Worm (Caenorhabditis elegans) whole organism, mixed stage, embryonic: Measurements from ENCODE around the gene Y22D7AL.15.

Source experiments
- M03D4.4 ChIP-seq: sonication (generic microtip); optimal IDR thresholded peaks from 2 replicates; lab custom pipeline; 2017; ENCODE audit warnings: mild to moderate bottlenecking, missing genetic modification characterization, missing compliant biosample characterization
- bed-3 ChIP-seq: fragments of 200-800 bp; sonication (Bioruptor generic); optimal IDR thresholded peaks from 3 replicates; lab custom pipeline; 2018; ENCODE audit warnings: mild to moderate bottlenecking, missing genetic modification characterization, moderate library complexity, missing compliant biosample characterization
- blmp-1 ChIP-seq: fragments of 150-350 bp; optimal IDR thresholded peaks from 2 replicates; lab custom pipeline; 2014; ENCODE audit warnings: missing biosample characterization, missing genetic modification characterization
- ceh-39 ChIP-seq: fragments of 150-350 bp; optimal IDR thresholded peaks from 2 replicates; lab custom pipeline; 2014; ENCODE audit warnings: missing biosample characterization, missing genetic modification characterization
- ceh-43 ChIP-seq: fragments of 200-800 bp; sonication (Bioruptor generic); optimal IDR thresholded peaks from 2 replicates; lab custom pipeline; 2018; ENCODE audit warnings: mild to moderate bottlenecking, missing genetic modification characterization, moderate library complexity, missing compliant biosample characterization
- ceh-83 ChIP-seq: fragments of 200-800 bp; sonication (Bioruptor generic); optimal IDR thresholded peaks from 2 replicates; lab custom pipeline; 2018; ENCODE audit warnings: mild to moderate bottlenecking, missing genetic modification characterization, missing compliant biosample characterization
- ces-1 ChIP-seq: fragments of 150-350 bp; optimal IDR thresholded peaks from 2 replicates; lab custom pipeline; 2014; ENCODE audit warnings: missing biosample characterization, missing genetic modification reagents, missing genetic modification characterization
- cnd-1 ChIP-seq: fragments of 200-800 bp; sonication (Bioruptor generic); optimal IDR thresholded peaks from 2 replicates; lab custom pipeline; 2018; ENCODE audit warnings: mild to moderate bottlenecking, missing genetic modification characterization, missing compliant biosample characterization
- drap-1 ChIP-seq: fragments of 200-800 bp; sonication (Bioruptor generic); optimal IDR thresholded peaks from 3 replicates; lab custom pipeline; 2018; ENCODE audit warnings: mild to moderate bottlenecking, missing genetic modification characterization, missing compliant biosample characterization
- elt-1 ChIP-seq: sonication (generic microtip); optimal IDR thresholded peaks from 2 replicates; lab custom pipeline; 2017; ENCODE audit warnings: missing genetic modification characterization, mild to moderate bottlenecking, missing compliant biosample characterization, antibody characterized with exemption, moderate library complexity, borderline replicate concordance; ENCODE audit not compliant: insufficient read depth
- elt-3 ChIP-seq: fragments of 150-350 bp; optimal IDR thresholded peaks from 2 replicates; lab custom pipeline; 2014; ENCODE audit warnings: missing biosample characterization, missing genetic modification characterization
- flh-1 ChIP-seq: fragments of 200-800 bp; sonication (Bioruptor generic); optimal IDR thresholded peaks from 2 replicates; lab custom pipeline; 2018; ENCODE audit warnings: mild to moderate bottlenecking, missing genetic modification characterization, moderate library complexity, missing compliant biosample characterization
- ham-2 ChIP-seq: fragments of 200-800 bp; sonication (Bioruptor generic); optimal IDR thresholded peaks from 2 replicates; lab custom pipeline; 2018; ENCODE audit warnings: mild to moderate bottlenecking, missing genetic modification characterization, missing compliant biosample characterization
- hlh-1 ChIP-seq: fragments of 150-350 bp; optimal IDR thresholded peaks from 2 replicates; lab custom pipeline; 2014; ENCODE audit warnings: missing biosample characterization, missing genetic modification reagents, missing genetic modification characterization
- lin-13 ChIP-seq: fragments of 150-350 bp; optimal IDR thresholded peaks from 2 replicates; lab custom pipeline; 2014; ENCODE audit warnings: missing biosample characterization, missing genetic modification characterization
- lsy-2 ChIP-seq: fragments of 150-350 bp; optimal IDR thresholded peaks from 2 replicates; lab custom pipeline; 2014; ENCODE audit warnings: missing biosample characterization, missing genetic modification characterization
- mab-5 ChIP-seq: fragments of 150-350 bp; optimal IDR thresholded peaks from 2 replicates; lab custom pipeline; 2014; ENCODE audit warnings: missing biosample characterization, missing genetic modification characterization
- mep-1 ChIP-seq: fragments of 150-350 bp; optimal IDR thresholded peaks from 2 replicates; lab custom pipeline; 2017; ENCODE audit warnings: missing biosample characterization, missing genetic modification reagents, missing genetic modification characterization, inconsistent platforms
- mls-2 ChIP-seq: sonication (generic microtip); optimal IDR thresholded peaks from 2 replicates; lab custom pipeline; 2016; ENCODE audit warnings: mild to moderate bottlenecking, missing genetic modification characterization, moderate library complexity, missing compliant biosample characterization
- nhr-12 ChIP-seq: fragments of 150-350 bp; optimal IDR thresholded peaks from 2 replicates; lab custom pipeline; 2014; ENCODE audit warnings: missing biosample characterization, missing genetic modification characterization
- nhr-2 ChIP-seq: fragments of 150-350 bp; optimal IDR thresholded peaks from 2 replicates; lab custom pipeline; 2014; ENCODE audit warnings: missing biosample characterization, missing genetic modification characterization
- nhr-237 ChIP-seq: fragments of 150-350 bp; optimal IDR thresholded peaks from 2 replicates; lab custom pipeline; 2014; ENCODE audit warnings: missing biosample characterization, missing genetic modification characterization
- nhr-28 ChIP-seq: fragments of 150-350 bp; optimal IDR thresholded peaks from 2 replicates; lab custom pipeline; 2014; ENCODE audit warnings: missing biosample characterization, missing genetic modification characterization
- nhr-76 ChIP-seq: sonication (generic microtip); optimal IDR thresholded peaks from 2 replicates; lab custom pipeline; 2017; ENCODE audit warnings: missing biosample characterization, missing genetic modification characterization
- pha-4 ChIP-seq: fragments of 150-350 bp; optimal IDR thresholded peaks from 2 replicates; lab custom pipeline; 2018; ENCODE audit warnings: missing biosample characterization, missing genetic modification reagents, missing genetic modification characterization
- sem-2 ChIP-seq: fragments of 200-800 bp; sonication (Bioruptor generic); optimal IDR thresholded peaks from 2 replicates; lab custom pipeline; 2018; ENCODE audit warnings: mild to moderate bottlenecking, missing genetic modification characterization, missing compliant biosample characterization
- snpc-4 ChIP-seq: fragments of 150-350 bp; optimal IDR thresholded peaks from 2 replicates; lab custom pipeline; 2014; ENCODE audit warnings: missing biosample characterization, missing genetic modification characterization
- sptf-1 ChIP-seq: sonication (generic microtip); optimal IDR thresholded peaks from 2 replicates; lab custom pipeline; 2017; ENCODE audit warnings: mild to moderate bottlenecking, missing genetic modification characterization, moderate library complexity, missing compliant biosample characterization
- tbx-8 ChIP-seq: fragments of 200-800 bp; sonication (Bioruptor generic); optimal IDR thresholded peaks from 2 replicates; lab custom pipeline; 2018; ENCODE audit warnings: mild to moderate bottlenecking, missing genetic modification characterization, moderate library complexity, missing compliant biosample characterization
- unc-120 ChIP-seq: sonication (generic microtip); optimal IDR thresholded peaks from 2 replicates; lab custom pipeline; 2017; ENCODE audit warnings: missing genetic modification characterization, missing compliant biosample characterization; ENCODE audit not compliant: poor library complexity, severe bottlenecking
- unc-39 ChIP-seq: fragments of 150-350 bp; optimal IDR thresholded peaks from 2 replicates; lab custom pipeline; 2014; ENCODE audit warnings: missing biosample characterization, missing genetic modification characterization
- unc-62 ChIP-seq: fragments of 150-350 bp; optimal IDR thresholded peaks from 2 replicates; lab custom pipeline; 2014; ENCODE audit warnings: missing biosample characterization, missing genetic modification reagents, missing genetic modification characterization
- zip-8 ChIP-seq: fragments of 150-350 bp; optimal IDR thresholded peaks from 2 replicates; lab custom pipeline; 2014; ENCODE audit warnings: missing biosample characterization, missing genetic modification characterization
- ztf-11 ChIP-seq: fragments of 150-350 bp; optimal IDR thresholded peaks from 2 replicates; lab custom pipeline; 2014; ENCODE audit warnings: missing biosample characterization, missing genetic modification characterization

Y22D7AL.15 gene

ce11 chrIII:1695006-1695405 lies 35.3 kb upstream of the Y22D7AL.15 start, which contains the start of gene srd-64:
Gene srd-64, minus strand, starts transcription at chrIII:1695106.
- TF ChIP-seq elt-3 (tag; lab: Kevin White, UChicago) (no peak), unc-62 (GFP tag; lab: Kevin White, UChicago) (no peak), M03D4.4 (tag; lab: Kevin White, UChicago) (no peak), nhr-12 (tag; lab: Kevin White, UChicago) (no peak), snpc-4 (tag; lab: Kevin White, UChicago) (no peak), nhr-2 (tag; lab: Kevin White, UChicago) (no peak), nhr-28 (tag; lab: Kevin White, UChicago) (no peak), drap-1 (no peak), unc-39 (tag; lab: Kevin White, UChicago) (no peak), blmp-1 (no peak), ceh-43 (GFP tag; lab: Kevin White, UChicago) (no peak), lsy-2 (tag; lab: Kevin White, UChicago) (no peak), zip-8 (tag; lab: Kevin White, UChicago) (no peak), flh-1 (GFP tag; lab: Kevin White, UChicago) (no peak), sem-2 (no peak), ham-2 (no peak), pha-4 (tag; lab: Kevin White, UChicago) (no peak), sptf-1 (tag; lab: Kevin White, UChicago) (no peak), tbx-8 (no peak), mls-2 (tag; lab: Kevin White, UChicago) (no peak)

ce11 chrIII:1689927-1690326 lies 30.3 kb upstream of the Y22D7AL.15 start, which contains the start of gene Y22D7AR.14:
Gene Y22D7AR.14, minus strand, starts transcription at chrIII:1690027.
- no peak for TF ChIP-seq drap-1
- no peak for TF ChIP-seq mls-2 (tag; lab: Kevin White, UChicago)
- no peak for TF ChIP-seq elt-3 (tag; lab: Kevin White, UChicago)
- no peak for TF ChIP-seq cnd-1 (tag; lab: Kevin White, UChicago)
- no peak for TF ChIP-seq pha-4 (tag; lab: Kevin White, UChicago)
- no peak for TF ChIP-seq sem-2
- no peak for TF ChIP-seq unc-120 (tag; lab: Kevin White, UChicago)
- TF ChIP-seq sptf-1 (tag; lab: Kevin White, UChicago), result no peak
- TF ChIP-seq elt-1, result no peak
- no peak for TF ChIP-seq bed-3 (GFP tag; lab: Kevin White, UChicago)
- no peak for TF ChIP-seq ceh-39 (tag; lab: Kevin White, UChicago)
- TF ChIP-seq ztf-11, result no peak
- TF ChIP-seq ceh-83 (GFP tag; lab: Kevin White, UChicago), result no peak
- TF ChIP-seq ham-2, result no peak
- TF ChIP-seq unc-62 (GFP tag; lab: Kevin White, UChicago), result no peak

ce11 chrIII:1687999-1688398 lies 28.3 kb upstream of the Y22D7AL.15 start, which contains the start of gene Y22D7AR.7:
Gene Y22D7AR.7, minus strand, starts transcription at chrIII:1688099.
- TF ChIP-seq mep-1 (no peak), nhr-2 (tag; lab: Kevin White, UChicago) (no peak), sptf-1 (tag; lab: Kevin White, UChicago) (no peak), bed-3 (GFP tag; lab: Kevin White, UChicago) (no peak), zip-8 (tag; lab: Kevin White, UChicago) (no peak), nhr-76 (tag; lab: Kevin White, UChicago) (no peak), ces-1 (GFP tag; lab: Kevin White, UChicago) (no peak), M03D4.4 (tag; lab: Kevin White, UChicago) (no peak), tbx-8 (no peak), ztf-11 (no peak), sem-2 (no peak), blmp-1 (no peak), mls-2 (tag; lab: Kevin White, UChicago) (no peak), flh-1 (GFP tag; lab: Kevin White, UChicago) (no peak), unc-39 (tag; lab: Kevin White, UChicago) (no peak), unc-120 (tag; lab: Kevin White, UChicago) (no peak), elt-1 (no peak)

ce11 chrIII:1682262-1682661 lies 22.6 kb upstream of the Y22D7AL.15 start:
- TF ChIP-seq elt-3 (tag; lab: Kevin White, UChicago), result peak; percentile 86
- no peak for TF ChIP-seq nhr-237 (tag; lab: Kevin White, UChicago)
- peak; percentile 10 for TF ChIP-seq unc-120 (tag; lab: Kevin White, UChicago)

- TF ChIP-seq drap-1 (peak; percentile 36), cnd-1 (tag; lab: Kevin White, UChicago) (peak; percentile 3), nhr-2 (tag; lab: Kevin White, UChicago) (no peak), lsy-2 (tag; lab: Kevin White, UChicago) (no peak), M03D4.4 (tag; lab: Kevin White, UChicago) (no peak), hlh-1 (tag; lab: Kevin White, UChicago) (peak; percentile 10), nhr-237 (tag; lab: Kevin White, UChicago) (peak; percentile 74), nhr-76 (tag; lab: Kevin White, UChicago) (no peak), unc-120 (tag; lab: Kevin White, UChicago) (peak; percentile 18), nhr-12 (tag; lab: Kevin White, UChicago) (no peak), flh-1 (GFP tag; lab: Kevin White, UChicago) (no peak), blmp-1 (no peak), unc-39 (tag; lab: Kevin White, UChicago) (no peak), nhr-28 (tag; lab: Kevin White, UChicago) (peak; percentile 8), pha-4 (tag; lab: Kevin White, UChicago) (peak; percentile 13), snpc-4 (tag; lab: Kevin White, UChicago) (no peak), sptf-1 (tag; lab: Kevin White, UChicago) (no peak), ztf-11 (no peak), elt-3 (tag; lab: Kevin White, UChicago) (peak; percentile 90), bed-3 (GFP tag; lab: Kevin White, UChicago) (no peak), unc-62 (GFP tag; lab: Kevin White, UChicago) (peak; percentile 16), mab-5 (peak; percentile 79), lin-13 (tag; lab: Kevin White, UChicago) (no peak), ceh-39 (tag; lab: Kevin White, UChicago) (no peak), mls-2 (tag; lab: Kevin White, UChicago) (no peak)
Measured at ce11 chrIII:1680996-1681395, 21.3 kb upstream of the Y22D7AL.15 start.
